Worm (Caenorhabditis elegans): ENCODE results near the gene F59E11.5.

The F59E11.5 gene

DNA sequence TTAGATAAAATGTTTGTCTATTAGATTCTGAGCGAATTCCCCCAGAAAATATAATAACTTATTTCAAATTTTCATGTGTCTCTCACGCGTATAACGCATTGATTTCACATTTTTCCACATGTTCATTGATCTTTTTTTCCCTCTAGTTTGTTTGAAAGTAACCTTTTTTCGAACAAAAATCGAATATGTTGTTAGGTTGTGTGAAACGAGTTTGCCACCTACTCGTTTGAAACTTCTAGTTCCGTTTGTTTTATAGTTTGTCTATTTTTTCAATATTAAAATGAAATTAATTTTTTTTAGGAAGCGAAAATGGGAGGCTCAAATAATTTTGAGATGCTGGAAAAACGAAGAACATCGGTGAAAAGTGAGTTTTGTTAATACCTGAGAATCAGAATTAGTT is 35.3 kb downstream of the F59E11.5 start, which contains the start of gene C25E10.5:
C25E10.5 (plus strand) TSS at position 301 of the 400 bp plus-strand sequence.
- no peak for TF ChIP-seq nhr-76 (tag; optimal IDR thresholded peaks at IDR 0.05)
- TF ChIP-seq fkh-2 (tag; optimal IDR thresholded peaks at IDR 0.05), result no peak
- no peak for TF ChIP-seq unc-62 (GFP tag; optimal IDR thresholded peaks at IDR 0.05)
- TF ChIP-seq egl-5 (tag; optimal IDR thresholded peaks at IDR 0.05), result no peak
- no peak for TF ChIP-seq nhr-28 (tag; optimal IDR thresholded peaks at IDR 0.05)
- TF ChIP-seq fkh-10 (GFP tag; optimal IDR thresholded peaks at IDR 0.05), result no peak
- no peak for TF ChIP-seq nhr-67 (tag; optimal IDR thresholded peaks at IDR 0.05)
- TF ChIP-seq nhr-77 (tag; optimal IDR thresholded peaks at IDR 0.05), result no peak
- TF ChIP-seq nhr-11 (tag; optimal IDR thresholded peaks at IDR 0.05), result no peak
- no peak for TF ChIP-seq ama-1 (optimal IDR thresholded peaks at IDR 0.05)
- no peak for TF ChIP-seq nhr-43 (tag; optimal IDR thresholded peaks at IDR 0.05; ENCODE audit: poor library complexity, severe bottlenecking)
- TF ChIP-seq nhr-237 (tag; optimal IDR thresholded peaks at IDR 0.05), result no peak
- TF ChIP-seq pqm-1 (tag; optimal IDR thresholded peaks at IDR 0.05), result no peak

DNA sequence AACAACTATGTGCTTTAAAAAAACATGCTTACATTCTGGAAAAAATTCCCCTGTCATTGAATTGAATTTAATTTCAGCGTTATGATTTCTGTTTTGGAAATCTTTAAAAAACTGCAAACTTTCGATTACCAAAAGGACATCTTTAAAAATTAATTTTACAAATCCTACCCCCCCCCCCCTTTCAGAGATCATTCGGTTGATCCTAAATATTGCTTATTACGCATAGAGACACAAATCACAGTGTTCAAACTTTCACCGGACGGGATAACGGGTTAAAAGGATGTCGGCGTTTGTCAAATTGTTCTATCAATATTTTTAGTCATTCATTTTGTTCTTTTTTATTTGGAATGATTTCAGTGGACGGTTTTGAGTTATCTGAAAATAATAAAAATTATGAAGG is 38.4 kb downstream of the F59E11.5 start, which contains the start of gene C25E10.4:
C25E10.4 (plus strand) TSS at position 301 of the 400 bp plus-strand sequence.
- TF ChIP-seq nfya-1 (tag; optimal IDR thresholded peaks at IDR 0.05; ENCODE audit: insufficient read depth) (no peak), nhr-77 (tag; optimal IDR thresholded peaks at IDR 0.05) (no peak), lin-39 (tag; optimal IDR thresholded peaks at IDR 0.05) (no peak), pqm-1 (tag; optimal IDR thresholded peaks at IDR 0.05) (no peak), unc-39 (tag; optimal IDR thresholded peaks at IDR 0.05) (no peak), elt-1 (tag; optimal IDR thresholded peaks at IDR 0.05) (no peak), sea-2 (GFP tag; optimal IDR thresholded peaks at IDR 0.05) (no peak), R02D3.7 (tag; optimal IDR thresholded peaks at IDR 0.05) (no peak), nhr-11 (tag; optimal IDR thresholded peaks at IDR 0.05) (no peak)

DNA sequence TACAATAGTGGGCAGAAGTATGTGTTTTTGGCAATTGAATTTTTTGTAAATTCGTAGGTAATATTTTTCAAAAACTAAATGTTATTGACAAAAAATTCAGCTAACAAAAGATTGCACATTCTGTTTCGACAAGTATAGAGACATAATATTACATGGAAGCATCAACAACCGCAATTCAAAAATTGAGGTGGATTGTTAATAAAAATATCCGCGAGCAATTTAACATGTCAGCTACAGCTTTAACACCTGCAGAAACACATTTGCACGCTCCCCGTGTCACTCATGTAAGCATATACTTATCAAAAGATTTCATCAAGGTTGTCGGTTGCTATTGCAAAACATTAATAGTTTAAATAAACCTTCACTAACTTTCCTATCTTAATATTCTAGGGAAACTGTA is 40.8 kb downstream of the F59E11.5 start, which contains the start of gene srsx-34:
srsx-34 (plus strand) TSS at position 301 of the 400 bp plus-strand sequence.
- TF ChIP-seq nhr-23 (tag; optimal IDR thresholded peaks at IDR 0.05) (no peak), eor-1 (tag; optimal IDR thresholded peaks at IDR 0.05) (no peak), ceh-16 (tag; optimal IDR thresholded peaks at IDR 0.05) (no peak), mml-1 (tag; optimal IDR thresholded peaks at IDR 0.05) (no peak), nhr-237 (tag; optimal IDR thresholded peaks at IDR 0.05) (no peak), skn-1 (tag; optimal IDR thresholded peaks at IDR 0.05) (no peak), pha-4 (tag; optimal IDR thresholded peaks at IDR 0.05) (no peak), nhr-12 (tag; optimal IDR thresholded peaks at IDR 0.05) (no peak), R02D3.7 (tag; optimal IDR thresholded peaks at IDR 0.05) (no peak), fkh-2 (tag; optimal IDR thresholded peaks at IDR 0.05) (no peak), ceh-9 (tag; optimal IDR thresholded peaks at IDR 0.05) (no peak), nhr-77 (tag; optimal IDR thresholded peaks at IDR 0.05) (no peak), fkh-10 (GFP tag; optimal IDR thresholded peaks at IDR 0.05) (no peak), aly-2 (tag; optimal IDR thresholded peaks at IDR 0.05) (no peak)

DNA sequence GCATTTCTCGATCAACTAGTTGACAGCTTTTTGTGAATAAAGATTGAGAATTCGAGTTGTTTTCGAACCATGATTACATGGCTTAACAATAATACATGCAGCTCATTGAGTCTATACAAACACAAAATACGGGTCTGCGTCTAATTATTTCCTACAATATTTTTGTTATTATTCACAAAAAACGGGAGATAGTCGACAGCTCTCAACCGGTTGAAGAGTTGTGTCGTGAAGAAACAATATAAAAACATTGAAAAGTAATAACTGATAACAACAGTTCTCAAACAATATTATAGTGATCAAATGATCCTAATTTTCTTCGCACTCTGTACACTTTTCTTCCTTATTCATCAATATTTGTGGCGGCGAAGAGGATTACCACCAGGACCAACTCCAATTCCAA is 46.1 kb downstream of the F59E11.5 start, which contains the start of gene cyp-33B1:
cyp-33B1 (plus strand) TSS at position 301 of the 400 bp plus-strand sequence.
- TF ChIP-seq mml-1 (tag; optimal IDR thresholded peaks at IDR 0.05) (no peak), ztf-11 (tag; optimal IDR thresholded peaks at IDR 0.05) (no peak), tbx-2 (tag; optimal IDR thresholded peaks at IDR 0.05) (no peak), unc-39 (tag; optimal IDR thresholded peaks at IDR 0.05) (no peak), nhr-67 (tag; optimal IDR thresholded peaks at IDR 0.05) (no peak), nhr-25 (tag; optimal IDR thresholded peaks at IDR 0.05) (no peak), unc-62 (GFP tag; optimal IDR thresholded peaks at IDR 0.05) (no peak), nhr-77 (tag; optimal IDR thresholded peaks at IDR 0.05) (no peak), hmg-11 (tag; optimal IDR thresholded peaks at IDR 0.05) (no peak), lsy-12 (tag; optimal IDR thresholded peaks at IDR 0.05) (no peak), pqm-1 (tag; optimal IDR thresholded peaks at IDR 0.05) (no peak), ztf-4 (tag; optimal IDR thresholded peaks at IDR 0.05) (no peak), fkh-10 (GFP tag; optimal IDR thresholded peaks at IDR 0.05) (no peak), pha-4 (tag; optimal IDR thresholded peaks at IDR 0.05) (no peak), egl-5 (tag; optimal IDR thresholded peaks at IDR 0.05) (no peak)

DNA sequence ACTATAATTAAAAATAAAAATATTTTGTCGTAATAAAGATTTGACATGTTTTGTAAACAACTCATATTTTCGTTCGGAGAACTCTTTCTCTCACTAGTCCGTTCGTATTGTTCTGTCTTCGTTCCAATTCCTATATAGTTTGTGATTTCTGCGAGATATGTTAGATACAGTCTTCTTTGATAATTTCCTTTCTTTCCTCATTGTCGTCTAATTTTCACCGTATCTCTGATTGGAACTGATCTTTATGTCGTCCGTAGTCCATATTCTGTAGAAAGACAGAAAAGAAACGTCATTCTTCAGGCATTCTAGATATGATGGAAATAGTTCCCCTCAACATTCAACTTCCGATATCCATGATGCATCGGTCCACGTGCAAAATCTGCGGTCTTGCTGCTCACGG is 50.0 kb downstream of the F59E11.5 start, which contains the start of gene nhr-30:
nhr-30 (plus strand) TSS at position 301 of the 400 bp plus-strand sequence.
- TF ChIP-seq hmg-11 (tag; optimal IDR thresholded peaks at IDR 0.05) (no peak), fos-1 (tag; optimal IDR thresholded peaks at IDR 0.05) (no peak), nhr-25 (tag; optimal IDR thresholded peaks at IDR 0.05) (no peak), ZK546.5 (tag; optimal IDR thresholded peaks at IDR 0.05) (no peak), ztf-4 (tag; optimal IDR thresholded peaks at IDR 0.05) (no peak), snpc-4 (tag; optimal IDR thresholded peaks at IDR 0.05) (no peak), skn-1 (tag; optimal IDR thresholded peaks at IDR 0.05) (no peak), elt-3 (tag; optimal IDR thresholded peaks at IDR 0.05) (no peak), nhr-67 (tag; optimal IDR thresholded peaks at IDR 0.05) (no peak), eor-1 (tag; optimal IDR thresholded peaks at IDR 0.05) (no peak), mml-1 (tag; optimal IDR thresholded peaks at IDR 0.05) (no peak), nhr-43 (tag; optimal IDR thresholded peaks at IDR 0.05; ENCODE audit: poor library complexity, severe bottlenecking) (no peak), ceh-82 (tag; optimal IDR thresholded peaks at IDR 0.05) (no peak), aly-2 (tag; optimal IDR thresholded peaks at IDR 0.05) (no peak), pqm-1 (tag; optimal IDR thresholded peaks at IDR 0.05) (no peak), fkh-10 (GFP tag; optimal IDR thresholded peaks at IDR 0.05) (no peak), pha-4 (tag; optimal IDR thresholded peaks at IDR 0.05) (no peak), mdl-1 (tag; optimal IDR thresholded peaks at IDR 0.05) (no peak), daf-12 (tag; optimal IDR thresholded peaks at IDR 0.05) (no peak)

Measured in whole organism, L3 larva.